Worm (Caenorhabditis elegans): ENCODE results near the gene F23B12.7.

ce11 chrV:14440841-14441240, 8.7 kb upstream of the F23B12.7 start, which contains the start of gene F23B12.4:
- TF ChIP-seq dao-5 (tag; optimal IDR thresholded peaks at IDR 0.05) (no peak), him-1 (tag; optimal IDR thresholded peaks at IDR 0.05) (no peak)
